Worm (Caenorhabditis elegans): Measurements from ENCODE around the gene pbs-1.

pbs-1 gene

ce11 chrIV:1659045-1659741 lies 50.4 kb downstream of the pbs-1 start, which contains the start of gene rps-28 (continued):
- TF ChIP-seq nfyb-1 (GFP tag; IDR thresholded peaks at IDR 0.05) (peak; percentile 95), attf-5 (GFP tag; optimal IDR thresholded peaks at IDR 0.05) (peak; percentile 99), aptf-3 (GFP tag; IDR thresholded peaks at IDR 0.05) (no peak), T26A5.8 (tag; optimal IDR thresholded peaks at IDR 0.05) (no peak), B0336.3 (GFP tag; IDR thresholded peaks at IDR 0.05) (peak; percentile 92), madf-6 (GFP tag; IDR thresholded peaks at IDR 0.05) (peak; percentile 91), Y53G8AR.9 (GFP tag; conservative IDR thresholded peaks at IDR 0.05) (peak; percentile 93), hlh-26 (GFP tag; conservative IDR thresholded peaks at IDR 0.05) (no peak), ceh-40 (GFP tag; IDR thresholded peaks at IDR 0.05) (no peak), pha-4 (tag; optimal IDR thresholded peaks at IDR 0.05) (peak; percentile 93), dpff-1 (tag; optimal IDR thresholded peaks at IDR 0.05) (no peak), D2030.7 (GFP tag; IDR thresholded peaks at IDR 0.05) (peak; percentile 94), ceh-79 (tag; optimal IDR thresholded peaks at IDR 0.05) (no peak), C17E4.6 (GFP tag; IDR thresholded peaks at IDR 0.05) (peak; percentile 31; the same call in 1 of the 2 replicates), B0261.1 (tag; optimal IDR thresholded peaks at IDR 0.05) (peak; percentile 27), efl-1 (GFP tag; optimal IDR thresholded peaks at IDR 0.05) (peak; percentile 76), rec-8 (tag; optimal IDR thresholded peaks at IDR 0.05) (peak; percentile 27 to 29), xnd-1 (tag; optimal IDR thresholded peaks at IDR 0.05) (peak; percentile 47), tlf-1 (GFP tag; optimal IDR thresholded peaks at IDR 0.05) (peak; percentile 92), bed-2 (GFP tag; IDR thresholded peaks at IDR 0.05) (no peak), Y53F4B.3 (GFP tag; IDR thresholded peaks at IDR 0.05) (peak; percentile 84), attf-3 (GFP tag; conservative IDR thresholded peaks at IDR 0.05) (peak; percentile 100), hlh-12 (tag; optimal IDR thresholded peaks at IDR 0.05) (no peak), ceh-58 (GFP tag; IDR thresholded peaks at IDR 0.05) (no peak), B0035.1 (tag; optimal IDR thresholded peaks at IDR 0.05) (peak; percentile 67), K11D2.4 (GFP tag; IDR thresholded peaks at IDR 0.05) (peak; percentile 92), ceh-100 (GFP tag; IDR thresholded peaks at IDR 0.05) (peak; percentile 94), attf-6 (GFP tag; IDR thresholded peaks at IDR 0.05) (peak; percentile 76), rpc-1 (optimal IDR thresholded peaks at IDR 0.05) (peak; percentile 49), rpc-1 (tag; optimal IDR thresholded peaks at IDR 0.05) (no peak), ama-1 (optimal IDR thresholded peaks at IDR 0.05) (no peak), ama-1 (GFP tag; optimal IDR thresholded peaks at IDR 0.05) (peak in 1 of 2 experiments; percentile 58), ceh-91 (GFP tag; IDR thresholded peaks at IDR 0.05) (peak; percentile 90), ekl-4 (GFP tag; IDR thresholded peaks at IDR 0.05) (peak; percentile 94), let-607 (tag; optimal IDR thresholded peaks at IDR 0.05) (peak; percentile 69 to 85), lin-35 (GFP tag; optimal IDR thresholded peaks at IDR 0.05) (peak in 2 of 3 experiments; percentile 77 to 91), nfya-2 (GFP tag; IDR thresholded peaks at IDR 0.05) (no peak), nhr-179 (tag; optimal IDR thresholded peaks at IDR 0.05) (no peak), aptf-2 (GFP tag; conservative IDR thresholded peaks at IDR 0.05) (0 out of 2 replicates have a peak, but pooled peaks have one; percentile 47), lin-54 (GFP tag; optimal IDR thresholded peaks at IDR 0.05) (peak; percentile 94), sdz-38 (tag; optimal IDR thresholded peaks at IDR 0.05) (no peak), unc-62 (GFP tag; optimal IDR thresholded peaks at IDR 0.05) (no peak), lir-1 (GFP tag; conservative IDR thresholded peaks at IDR 0.05) (peak; percentile 88), nhr-27 (tag; optimal IDR thresholded peaks at IDR 0.05) (no peak), tbp1 (GFP tag; optimal IDR thresholded peaks at IDR 0.05) (peak; percentile 77), C06A6.2 (GFP tag; conservative IDR thresholded peaks at IDR 0.05) (peak; percentile 97), F39B2.1 (GFP tag; IDR thresholded peaks at IDR 0.05) (no peak), sea-2 (GFP tag; IDR thresholded peaks at IDR 0.05) (no peak), ztf-26 (tag; optimal IDR thresholded peaks at IDR 0.05) (peak; percentile 92)

Measured in whole organism, young adult.